Worm (Caenorhabditis elegans) whole organism, young adult: Measurements from ENCODE around the gene Y22D7AL.11.
A peak's percentile ranks its signal among the peaks of the same experiment; 100 is the strongest.

Experiments
- F22D6.2 ChIP-seq: sonication (generic microtip); optimal IDR thresholded peaks from 2 replicates; lab custom pipeline; 2016; ENCODE audit warnings: mild to moderate bottlenecking, missing genetic modification characterization, missing compliant biosample characterization
- F49E8.2 ChIP-seq: sonication (generic microtip); optimal IDR thresholded peaks from 3 replicates; lab custom pipeline; 2017; ENCODE audit warnings: missing genetic modification characterization, mild to moderate bottlenecking, missing compliant biosample characterization, antibody characterized with exemption, moderate library complexity; ENCODE audit not compliant: insufficient read depth
- F52B5.7 ChIP-seq: sonication (generic microtip); optimal IDR thresholded peaks from 2 replicates; lab custom pipeline; 2016; ENCODE audit warnings: mild to moderate bottlenecking, missing genetic modification characterization, missing compliant biosample characterization
- F57A8.1 ChIP-seq: fragments of 200-800 bp; sonication (Bioruptor generic); optimal IDR thresholded peaks from 2 replicates; lab custom pipeline; 2018; ENCODE audit warnings: mild to moderate bottlenecking, missing genetic modification characterization, moderate library complexity, missing compliant biosample characterization
- K11D2.4 ChIP-seq: fragments of 200-800 bp; sonication (Bioruptor generic); IDR thresholded peaks from 2 replicates; pipeline ENCODE4 v1.3.6; 2022; ENCODE audit warnings: missing genetic modification reagents, missing genetic modification characterization, missing compliant biosample characterization
- T26A5.8 ChIP-seq: sonication (generic microtip); optimal IDR thresholded peaks from 2 replicates; lab custom pipeline; 2016; ENCODE audit warnings: missing genetic modification characterization, missing compliant biosample characterization
- Y67H2A.10 ChIP-seq: fragments of 200-800 bp; sonication (Bioruptor generic); conservative IDR thresholded peaks from 2 replicates; pipeline ENCODE4 v1.3.6; 2022; ENCODE audit warnings: missing genetic modification reagents, missing genetic modification characterization, missing compliant biosample characterization
- aptf-2 ChIP-seq: fragments of 200-800 bp; sonication (Bioruptor generic); conservative IDR thresholded peaks from 2 replicates; pipeline ENCODE4 v1.3.6; 2022; ENCODE audit warnings: missing genetic modification reagents, missing genetic modification characterization, missing compliant biosample characterization
- aptf-3 ChIP-seq: fragments of 200-800 bp; sonication (Bioruptor generic); IDR thresholded peaks from 2 replicates; pipeline ENCODE4 v1.3.6; 2022; ENCODE audit warnings: missing genetic modification characterization, missing compliant biosample characterization
- atf-7 ChIP-seq: sonication (generic microtip); optimal IDR thresholded peaks from 2 replicates; lab custom pipeline; 2017; ENCODE audit warnings: mild to moderate bottlenecking, missing genetic modification characterization, missing compliant biosample characterization
- athp-1 ChIP-seq: sonication (generic microtip); optimal IDR thresholded peaks from 2 replicates; lab custom pipeline; 2017; ENCODE audit warnings: mild to moderate bottlenecking, missing genetic modification characterization, missing compliant biosample characterization
- attf-5 ChIP-seq: fragments of 200-800 bp; sonication (Bioruptor generic); optimal IDR thresholded peaks from 2 replicates; lab custom pipeline; 2018; ENCODE audit warnings: mild to moderate bottlenecking, missing genetic modification characterization, missing compliant biosample characterization
- attf-6 ChIP-seq: fragments of 200-800 bp; sonication (Bioruptor generic); IDR thresholded peaks from 2 replicates; pipeline ENCODE4 v1.3.6; 2022; ENCODE audit warnings: missing genetic modification reagents, missing genetic modification characterization, missing compliant biosample characterization
- bed-1 ChIP-seq: fragments of 200-800 bp; sonication (Bioruptor generic); IDR thresholded peaks from 2 replicates; pipeline ENCODE4 v1.3.6; 2022; ENCODE audit warnings: missing genetic modification reagents, missing genetic modification characterization, missing compliant biosample characterization
- cebp-2 ChIP-seq: fragments of 200-800 bp; sonication (Bioruptor generic); IDR thresholded peaks from 2 replicates; pipeline ENCODE4 v1.3.6; 2022; ENCODE audit warnings: missing genetic modification characterization, missing compliant biosample characterization
- ceh-58 ChIP-seq: fragments of 200-800 bp; sonication (Bioruptor generic); IDR thresholded peaks from 2 replicates; pipeline ENCODE4 v1.3.6; 2022; ENCODE audit warnings: missing genetic modification characterization, missing compliant biosample characterization
- egl-18 ChIP-seq: fragments of 200-800 bp; sonication (Bioruptor generic); IDR thresholded peaks from 2 replicates; pipeline ENCODE4 v1.3.6; 2022; ENCODE audit warnings: missing genetic modification reagents, missing genetic modification characterization, missing compliant biosample characterization
- egl-44 ChIP-seq: fragments of 200-800 bp; sonication (Bioruptor generic); IDR thresholded peaks from 2 replicates; pipeline ENCODE4 v1.3.6; 2022; ENCODE audit warnings: missing genetic modification reagents, missing genetic modification characterization, missing compliant biosample characterization
- hmg-20 ChIP-seq: fragments of 200-800 bp; sonication (Bioruptor generic); IDR thresholded peaks from 2 replicates; pipeline ENCODE4 v1.3.6; 2022; ENCODE audit warnings: missing genetic modification reagents, missing genetic modification characterization, missing compliant biosample characterization
- hrde-1 ChIP-seq: sonication (generic microtip); optimal IDR thresholded peaks from 2 replicates; lab custom pipeline; 2016; ENCODE audit warnings: missing genetic modification characterization, mild to moderate bottlenecking, missing compliant biosample characterization, moderate library complexity, missing genotype, missing genetic modification reagents, borderline replicate concordance
- hsf-1 ChIP-seq: fragments of 200-800 bp; sonication (Bioruptor generic); IDR thresholded peaks from 2 replicates; pipeline ENCODE4 v1.3.6; 2022; ENCODE audit warnings: missing genetic modification reagents, missing genetic modification characterization, missing compliant biosample characterization
- lag-1 ChIP-seq: fragments of 200-800 bp; sonication (Bioruptor generic); IDR thresholded peaks from 2 replicates; pipeline ENCODE4 v1.3.6; 2022; ENCODE audit warnings: missing genetic modification reagents, missing genetic modification characterization, missing compliant biosample characterization
- let-607 ChIP-seq, 2 experiments: fragments of 200-800 bp in 1 of 2; sonication (Bioruptor generic) in 1 of 2; sonication (generic microtip) in 1 of 2; optimal IDR thresholded peaks; 2 replicates each; lab custom pipeline; 2016 to 2018; ENCODE audit warnings: mild to moderate bottlenecking in 2 of 2, missing compliant biosample characterization in 2 of 2, missing genetic modification characterization in 2 of 2, moderate library complexity in 2 of 2, missing genotype in 1 of 2
- lin-40 ChIP-seq: sonication (generic microtip); optimal IDR thresholded peaks from 2 replicates; lab custom pipeline; 2016; ENCODE audit warnings: missing genetic modification characterization, mild to moderate bottlenecking, missing compliant biosample characterization, missing genotype, missing genetic modification reagents
- lir-1 ChIP-seq: fragments of 200-800 bp; sonication (Bioruptor generic); conservative IDR thresholded peaks from 2 replicates; pipeline ENCODE4 v1.3.6; 2022; ENCODE audit warnings: missing genetic modification reagents, missing genetic modification characterization, missing compliant biosample characterization
- madf-10 ChIP-seq: sonication (generic microtip); optimal IDR thresholded peaks from 2 replicates; lab custom pipeline; 2016; ENCODE audit warnings: mild to moderate bottlenecking, missing genetic modification characterization, missing compliant biosample characterization
- madf-3 ChIP-seq: fragments of 200-800 bp; sonication (Bioruptor generic); IDR thresholded peaks from 2 replicates; pipeline ENCODE4 v1.3.6; 2022; ENCODE audit warnings: missing genetic modification reagents, missing genetic modification characterization, missing compliant biosample characterization
- mcd-1 ChIP-seq: fragments of 200-800 bp; sonication (Bioruptor generic); IDR thresholded peaks from 2 replicates; pipeline ENCODE4 v1.3.6; 2022; ENCODE audit warnings: missing genetic modification reagents, missing genetic modification characterization, missing compliant biosample characterization
- nfya-1 ChIP-seq: sonication (generic microtip); optimal IDR thresholded peaks from 2 replicates; lab custom pipeline; 2017; ENCODE audit warnings: antibody characterized with exemption, missing compliant biosample characterization, missing genetic modification characterization, borderline replicate concordance; ENCODE audit not compliant: insufficient read depth
- nfya-2 ChIP-seq: fragments of 200-800 bp; sonication (Bioruptor generic); IDR thresholded peaks from 2 replicates; pipeline ENCODE4 v1.3.6; 2022; ENCODE audit warnings: missing genetic modification reagents, missing genetic modification characterization, missing compliant biosample characterization
- nhr-179 ChIP-seq: sonication (generic microtip); optimal IDR thresholded peaks from 2 replicates; lab custom pipeline; 2016; ENCODE audit warnings: mild to moderate bottlenecking, missing genetic modification characterization, missing compliant biosample characterization
- nhr-27 ChIP-seq: fragments of 200-800 bp; sonication (Bioruptor generic); optimal IDR thresholded peaks from 2 replicates; lab custom pipeline; 2018; ENCODE audit warnings: mild to moderate bottlenecking, missing genetic modification characterization, moderate library complexity, missing compliant biosample characterization
- rcor-1 ChIP-seq: fragments of 200-800 bp; sonication (Bioruptor generic); IDR thresholded peaks from 2 replicates; pipeline ENCODE4 v1.3.6; 2022; ENCODE audit warnings: missing genetic modification reagents, missing genetic modification characterization, missing compliant biosample characterization
- repo-1 ChIP-seq: sonication (generic microtip); optimal IDR thresholded peaks from 2 replicates; lab custom pipeline; 2017; ENCODE audit warnings: mild to moderate bottlenecking, missing genetic modification characterization, missing compliant biosample characterization
- sdz-38 ChIP-seq: sonication (generic microtip); optimal IDR thresholded peaks from 2 replicates; lab custom pipeline; 2016; ENCODE audit warnings: missing genotype, missing genetic modification characterization, missing compliant biosample characterization
- snpc-1.1 ChIP-seq: sonication (generic microtip); optimal IDR thresholded peaks from 2 replicates; lab custom pipeline; 2017; ENCODE audit warnings: missing genetic modification characterization, mild to moderate bottlenecking, missing compliant biosample characterization, antibody characterized with exemption, moderate library complexity, missing genotype, missing genetic modification reagents; ENCODE audit not compliant: insufficient read depth
- snpc-4 ChIP-seq, 5 experiments: fragments of 150-350 bp in 1 of 5; sonication (generic microtip) in 4 of 5; optimal IDR thresholded peaks; 2 replicates each; lab custom pipeline; 2014 to 2018; ENCODE audit warnings: missing genetic modification characterization in 5 of 5, missing biosample characterization in 3 of 5, antibody characterized with exemption in 2 of 5, mild to moderate bottlenecking in 2 of 5, missing compliant biosample characterization in 2 of 5, missing genotype in 2 of 5, moderate library complexity in 2 of 5, missing genetic modification reagents in 1 of 5
- sptf-2 ChIP-seq: fragments of 200-800 bp; sonication (Bioruptor generic); optimal IDR thresholded peaks from 2 replicates; lab custom pipeline; 2018; ENCODE audit warnings: mild to moderate bottlenecking, missing genetic modification characterization, missing compliant biosample characterization
- tbp1 ChIP-seq: fragments of 200-800 bp; sonication (Bioruptor generic); optimal IDR thresholded peaks from 2 replicates; lab custom pipeline; 2018; ENCODE audit warnings: mild to moderate bottlenecking, missing genetic modification characterization, missing compliant biosample characterization
- xnd-1 ChIP-seq: sonication (generic microtip); optimal IDR thresholded peaks from 2 replicates; lab custom pipeline; 2016; ENCODE audit warnings: missing genotype, missing genetic modification reagents, missing genetic modification characterization, missing compliant biosample characterization
- zfh-2 ChIP-seq: fragments of 200-800 bp; sonication (Bioruptor generic); conservative IDR thresholded peaks from 2 replicates; pipeline ENCODE4 v1.3.6; 2022; ENCODE audit warnings: missing genetic modification reagents, missing genetic modification characterization, missing compliant biosample characterization
- zim-3 ChIP-seq: sonication (generic microtip); optimal IDR thresholded peaks from 2 replicates; lab custom pipeline; 2017; ENCODE audit warnings: mild to moderate bottlenecking, missing genetic modification characterization, moderate library complexity, missing compliant biosample characterization
- ztf-22 ChIP-seq: fragments of 200-800 bp; sonication (Bioruptor generic); optimal IDR thresholded peaks from 2 replicates; lab custom pipeline; 2018; ENCODE audit warnings: mild to moderate bottlenecking, missing genetic modification characterization, moderate library complexity, missing compliant biosample characterization
- ztf-26 ChIP-seq: sonication (generic microtip); optimal IDR thresholded peaks from 2 replicates; lab custom pipeline; 2017; ENCODE audit warnings: missing genetic modification characterization, missing compliant biosample characterization
- ztf-3 ChIP-seq: fragments of 200-800 bp; sonication (Bioruptor generic); optimal IDR thresholded peaks from 2 replicates; lab custom pipeline; 2018; ENCODE audit warnings: mild to moderate bottlenecking, missing genetic modification characterization, missing compliant biosample characterization
- ztf-6 ChIP-seq: fragments of 200-800 bp; sonication (Bioruptor generic); IDR thresholded peaks from 2 replicates; pipeline ENCODE4 v1.3.6; 2022; ENCODE audit warnings: missing genetic modification reagents, missing genetic modification characterization, missing compliant biosample characterization

Y22D7AL.11 gene

DNA sequence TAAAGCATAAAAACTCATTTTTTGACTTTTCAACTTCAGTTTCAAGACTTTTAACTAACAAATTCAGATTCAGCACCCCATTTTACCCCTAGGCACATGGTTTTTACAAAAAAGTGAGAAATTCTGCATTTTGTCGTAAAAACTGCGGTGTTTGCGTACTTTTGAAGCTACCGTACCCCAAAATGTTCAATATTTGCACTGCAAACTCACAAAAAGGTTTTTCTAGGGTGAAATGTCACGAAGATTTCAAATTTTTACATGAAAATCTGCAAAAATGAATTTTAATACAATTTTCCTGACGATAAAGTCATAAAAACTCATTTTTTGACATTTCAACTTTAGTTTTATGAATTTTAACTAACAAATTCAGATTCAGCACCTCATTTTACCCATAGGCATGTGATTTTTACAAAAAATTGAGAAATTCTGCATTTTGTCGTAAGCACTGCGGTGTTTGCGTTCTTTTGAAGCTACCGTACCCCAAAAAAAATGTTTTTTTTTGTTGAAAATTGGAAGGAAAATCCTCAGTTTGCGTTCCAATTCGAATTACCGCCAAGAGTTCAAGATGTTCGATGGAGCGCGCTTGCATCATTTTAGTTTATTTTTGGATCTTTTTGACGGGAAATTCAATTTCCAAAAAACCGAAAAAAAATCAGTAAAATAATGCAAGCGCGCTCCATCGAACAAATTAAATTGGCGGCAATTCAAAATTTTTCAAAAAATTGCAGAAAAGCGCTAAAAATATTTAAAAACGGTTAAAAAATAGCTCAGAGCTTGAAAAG is 17.7 kb downstream of the Y22D7AL.11 start:
- no peak for TF ChIP-seq K11D2.4 (GFP tag; lab: Robert Waterston, UW)
- 0 out of 2 replicates have a peak, but pooled peaks have one; percentile 4 for TF ChIP-seq cebp-2 (GFP tag; lab: Robert Waterston, UW)
- TF ChIP-seq snpc-1.1 (tag; lab: Kevin White, UChicago), result no peak
- no peak for TF ChIP-seq madf-3 (GFP tag; lab: Robert Waterston, UW)
- TF ChIP-seq mcd-1 (GFP tag; lab: Robert Waterston, UW), result peak; percentile 88
- TF ChIP-seq lin-40, result peak; percentile 43
- peak; percentile 29 for TF ChIP-seq ztf-3
- TF ChIP-seq attf-6 (GFP tag; lab: Robert Waterston, UW), result 0 out of 2 replicates have a peak, but pooled peaks have one; percentile 37
- TF ChIP-seq ceh-58 (GFP tag; lab: Robert Waterston, UW), result no peak
- no peak for TF ChIP-seq F57A8.1
- no peak for TF ChIP-seq ztf-22
- no peak for TF ChIP-seq ztf-6
- no peak for TF ChIP-seq sptf-2 (GFP tag; lab: Kevin White, UChicago)
- peak; percentile 82 for TF ChIP-seq ztf-26
- no peak for TF ChIP-seq lag-1
- TF ChIP-seq F22D6.2, result no peak
- no peak; the same call in 1 of the 2 replicates for TF ChIP-seq hmg-20
- TF ChIP-seq nhr-27 (tag; lab: Kevin White, UChicago), result no peak
- TF ChIP-seq egl-18, result peak; percentile 68; the same call in 1 of the 2 replicates
- TF ChIP-seq repo-1 (tag; lab: Kevin White, UChicago), result peak; percentile 93
- TF ChIP-seq athp-1 (tag; lab: Kevin White, UChicago), result peak; percentile 95
- TF ChIP-seq madf-10, result peak; percentile 6
- peak; percentile 47; the same call in 1 of the 2 replicates for TF ChIP-seq rcor-1 (GFP tag; lab: Robert Waterston, UW)
- no peak for TF ChIP-seq xnd-1 (tag; lab: Kevin White, UChicago)
- no peak for TF ChIP-seq nhr-179 (tag; lab: Kevin White, UChicago)
- TF ChIP-seq bed-1 (GFP tag; lab: Robert Waterston, UW), result no peak
- no peak for TF ChIP-seq lir-1
- peak; percentile 64 for TF ChIP-seq attf-5 (GFP tag; lab: Kevin White, UChicago)
- peak; percentile 39 for TF ChIP-seq T26A5.8 (tag; lab: Kevin White, UChicago)
- no peak for TF ChIP-seq snpc-4 (GFP tag; optimal IDR thresholded peaks at IDR 0.05; lab: Kevin White, UChicago)
- peak in 1 of 4 experiments; percentile 59 for TF ChIP-seq snpc-4 (tag; optimal IDR thresholded peaks at IDR 0.05; lab: Kevin White, UChicago)
- TF ChIP-seq atf-7 (tag; lab: Kevin White, UChicago), result peak; percentile 79
- peak; percentile 83 for TF ChIP-seq F49E8.2 (tag; lab: Kevin White, UChicago)
- no peak for TF ChIP-seq zfh-2 (GFP tag; lab: Robert Waterston, UW)
- TF ChIP-seq nfya-2 (GFP tag; lab: Robert Waterston, UW), result peak; percentile 78
- TF ChIP-seq aptf-3 (GFP tag; lab: Robert Waterston, UW), result 0 out of 2 replicates have a peak, but pooled peaks have one; percentile 41
- TF ChIP-seq nfya-1 (tag; lab: Kevin White, UChicago), result no peak
- TF ChIP-seq Y67H2A.10, result no peak
- TF ChIP-seq sdz-38, result no peak
- peak; percentile 92 for TF ChIP-seq F52B5.7
- TF ChIP-seq tbp1, result peak; percentile 55
- TF ChIP-seq let-607 (tag; optimal IDR thresholded peaks at IDR 0.05; lab: Kevin White, UChicago), result peak in 1 of 2 experiments; percentile 47
- no peak for TF ChIP-seq egl-44 (GFP tag; lab: Robert Waterston, UW)
- TF ChIP-seq hrde-1 (tag; lab: Kevin White, UChicago), result peak; percentile 85
- no peak for TF ChIP-seq aptf-2 (GFP tag; lab: Robert Waterston, UW)
- peak; percentile 82 for TF ChIP-seq hsf-1 (GFP tag; lab: Robert Waterston, UW)
- TF ChIP-seq zim-3, result peak; percentile 51
